Fruit fly (Drosophila melanogaster): ENCODE measurements around the gene Ccm3.

dm6 chr3R:15410689-15411587, 39.2 kb downstream of the Ccm3 start:
- TF ChIP-seq CG8478 (optimal IDR thresholded peaks at IDR 0.05): no peak
- TF ChIP-seq CTCF (optimal IDR thresholded peaks at IDR 0.05): no peak

Data from S2 (cell line).